In the genomic region with DNA sequence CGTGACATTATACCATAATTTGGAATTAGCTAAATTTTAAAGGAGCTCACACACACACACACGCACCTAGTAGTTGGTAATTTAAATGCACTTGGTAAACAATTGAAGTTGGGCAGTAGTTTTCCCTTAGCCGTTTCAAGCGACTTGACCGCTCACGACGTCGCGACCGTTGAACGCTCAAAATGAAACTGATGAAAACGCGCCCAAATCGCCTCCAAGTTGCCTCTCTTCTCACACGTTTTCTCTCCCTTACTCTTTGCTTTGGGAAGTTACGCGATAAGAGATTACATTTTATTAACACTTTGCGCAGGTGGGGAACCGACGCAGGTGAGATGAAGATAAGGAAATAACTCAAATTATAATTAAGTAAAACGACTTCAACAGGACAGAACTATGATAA, we compare ENCODE assay signal across 5 fruit fly cellular contexts.
TF ChIP-seq lines count a peak whose summit lies in the region.

No protein-coding gene starts in this region.

- no peak for TF ChIP-seq CTCF in whole organism, embryonic (GFP tag; optimal IDR thresholded peaks at IDR 0.05; lab: Kevin White, UChicago)

TF ChIP-seq in whole organism, adult, 20 proteins besides CTCF, POLR2A, EP300 and RAD21:
- TF ChIP-seq cic (GFP tag; optimal IDR thresholded peaks at IDR 0.05; lab: Kevin White, UChicago) = no peak
- TF ChIP-seq Crg-1 (GFP tag; optimal IDR thresholded peaks at IDR 0.05; lab: Kevin White, UChicago) = no peak
- TF ChIP-seq Hr96 (GFP tag; optimal IDR thresholded peaks at IDR 0.05; lab: Kevin White, UChicago) = no peak
- TF ChIP-seq CG12768 (GFP tag; optimal IDR thresholded peaks at IDR 0.05; lab: Kevin White, UChicago) = peak; percentile 33
- no peak for TF ChIP-seq CG11617 (GFP tag; optimal IDR thresholded peaks at IDR 0.05; lab: Kevin White, UChicago)
- peak; percentile 22 for TF ChIP-seq Mnt (GFP tag; optimal IDR thresholded peaks at IDR 0.05; lab: Kevin White, UChicago)
- TF ChIP-seq pad (GFP tag; optimal IDR thresholded peaks at IDR 0.05; lab: Kevin White, UChicago) = peak; percentile 11
- TF ChIP-seq kay (GFP tag; lab: Kevin White, UChicago; ENCODE audit: borderline replicate concordance) = peak; percentile 60

TF ChIP-seq in whole organism, embryonic, 481 proteins besides CTCF, POLR2A, EP300 and RAD21 (continues in another document):
- peak; percentile 93 for TF ChIP-seq Jarid2 (GFP tag; optimal IDR thresholded peaks at IDR 0.05; lab: Kevin White, UChicago)
- TF ChIP-seq CG11085 (GFP tag; IDR thresholded peaks at IDR 0.05; lab: Robert Waterston, UW) = no peak
- TF ChIP-seq CG42726 (GFP tag; IDR thresholded peaks at IDR 0.05; lab: Robert Waterston, UW; ENCODE audit: partially characterized antibody) = 0 out of 2 replicates have a peak, but pooled peaks have one; percentile 10
- TF ChIP-seq CG12219 (GFP tag; optimal IDR thresholded peaks at IDR 0.05; lab: Kevin White, UChicago) = no peak
- no peak for TF ChIP-seq CG13624 (GFP tag; optimal IDR thresholded peaks at IDR 0.05; lab: Kevin White, UChicago)
- TF ChIP-seq CrebB (tag; optimal IDR thresholded peaks at IDR 0.05; lab: Kevin White, UChicago) = no peak
- TF ChIP-seq Elba2 (GFP tag; optimal IDR thresholded peaks at IDR 0.05; lab: Kevin White, UChicago) = no peak
- no peak for TF ChIP-seq ems (GFP tag; optimal IDR thresholded peaks at IDR 0.05; lab: Kevin White, UChicago)
- no peak for TF ChIP-seq GATAe (GFP tag; conservative IDR thresholded peaks at IDR 0.05; lab: Robert Waterston, UW)
- TF ChIP-seq CG3163 (GFP tag; optimal IDR thresholded peaks at IDR 0.05; lab: Kevin White, UChicago) = peak; percentile 86
- no peak for TF ChIP-seq Eip74EF (GFP tag; optimal IDR thresholded peaks at IDR 0.05; lab: Kevin White, UChicago)
- no peak for TF ChIP-seq CG17802 (tag; optimal IDR thresholded peaks at IDR 0.05; lab: Kevin White, UChicago)
- no peak for TF ChIP-seq klu (GFP tag; IDR thresholded peaks at IDR 0.05; lab: Robert Waterston, UW)
- TF ChIP-seq CG11398 (GFP tag; optimal IDR thresholded peaks at IDR 0.05; lab: Kevin White, UChicago) = no peak
- peak; percentile 17 for TF ChIP-seq CG12769 (tag; optimal IDR thresholded peaks at IDR 0.05; lab: Kevin White, UChicago)
- TF ChIP-seq CG10431 (GFP tag; optimal IDR thresholded peaks at IDR 0.05; lab: Kevin White, UChicago) = no peak
- peak; percentile 1 for TF ChIP-seq CHES-1-like (GFP tag; optimal IDR thresholded peaks at IDR 0.05; lab: Kevin White, UChicago)
- peak; percentile 33 for TF ChIP-seq ac (GFP tag; optimal IDR thresholded peaks at IDR 0.05; lab: Kevin White, UChicago)
- TF ChIP-seq salm (tag; optimal IDR thresholded peaks at IDR 0.05; lab: Kevin White, UChicago) = no peak
- TF ChIP-seq CG11247 (GFP tag; IDR thresholded peaks at IDR 0.05; lab: Robert Waterston, UW) = no peak

TF ChIP-seq in whole organism, prepupa, 60 proteins besides CTCF, POLR2A, EP300 and RAD21:
- TF ChIP-seq CG31627 (GFP tag; optimal IDR thresholded peaks at IDR 0.05; lab: Kevin White, UChicago) (no peak), Sox102F (GFP tag; optimal IDR thresholded peaks at IDR 0.05; lab: Kevin White, UChicago) (no peak), CG11294 (GFP tag; IDR thresholded peaks at IDR 0.05; lab: Robert Waterston, UW) (no peak), Sox15 (GFP tag; optimal IDR thresholded peaks at IDR 0.05; lab: Kevin White, UChicago) (no peak), CG4318 (GFP tag; optimal IDR thresholded peaks at IDR 0.05; lab: Kevin White, UChicago) (no peak), CG6276 (GFP tag; optimal IDR thresholded peaks at IDR 0.05; lab: Kevin White, UChicago) (no peak), fkh (GFP tag; optimal IDR thresholded peaks at IDR 0.05; lab: Kevin White, UChicago) (peak; percentile 54), Eip93F (GFP tag; optimal IDR thresholded peaks at IDR 0.05; lab: Kevin White, UChicago) (no peak), vri (GFP tag; optimal IDR thresholded peaks at IDR 0.05; lab: Kevin White, UChicago) (peak; percentile 37)

TF ChIP-seq in whole organism, pupa, 21 proteins besides CTCF, POLR2A, EP300 and RAD21:
- no peak for TF ChIP-seq D1 (tag; optimal IDR thresholded peaks at IDR 0.05; lab: Kevin White, UChicago)
- peak; percentile 41; the same call in 1 of the 2 replicates for TF ChIP-seq Ets98B (GFP tag; IDR thresholded peaks at IDR 0.05; lab: Robert Waterston, UW)
- TF ChIP-seq CG8301 (tag; optimal IDR thresholded peaks at IDR 0.05; lab: Kevin White, UChicago) = no peak
- TF ChIP-seq gl (tag; optimal IDR thresholded peaks at IDR 0.05; lab: Kevin White, UChicago) = no peak
- no peak for TF ChIP-seq Snoo (tag; optimal IDR thresholded peaks at IDR 0.05; lab: Kevin White, UChicago)
- no peak for TF ChIP-seq CG12605 (GFP tag; IDR thresholded peaks at IDR 0.05; lab: Robert Waterston, UW)
- TF ChIP-seq CG32121 (GFP tag; IDR thresholded peaks at IDR 0.05; lab: Robert Waterston, UW) = 0 out of 2 replicates have a peak, but pooled peaks have one; percentile 17

TF ChIP-seq in whole organism, wandering third instar larva, 38 proteins besides CTCF, POLR2A, EP300 and RAD21:
- peak; percentile 15 for TF ChIP-seq Dif (GFP tag; optimal IDR thresholded peaks at IDR 0.05; lab: Kevin White, UChicago; ENCODE audit: partially characterized antibody)
- peak; percentile 13 for TF ChIP-seq Hnf4 (GFP tag; optimal IDR thresholded peaks at IDR 0.05; lab: Kevin White, UChicago)
- peak in 1 of 2 experiments; percentile 44 for TF ChIP-seq dl (GFP tag; optimal IDR thresholded peaks at IDR 0.05; lab: Kevin White, UChicago; ENCODE audit: insufficient read depth in 1 of 2, partially characterized antibody in 2 of 2)
- TF ChIP-seq GATAd (GFP tag; optimal IDR thresholded peaks at IDR 0.05; lab: Kevin White, UChicago) = no peak
- no peak for TF ChIP-seq h (GFP tag; optimal IDR thresholded peaks at IDR 0.05; lab: Kevin White, UChicago)
TF ChIP-seq in whole organism, wandering third instar larva: peak in this region for 3.
